Fruit fly (Drosophila melanogaster): ENCODE data around the gene CG7299.

Gene CG7299

dm6 chr2L:10694053-10694618 is 9.9 kb upstream of the CG7299 start, which contains the start of gene CG17108:
TSS of gene CG17108 (minus strand) at chr2L:10694103.
- TF ChIP-seq eve (GFP tag; optimal IDR thresholded peaks at IDR 0.05) (no peak), CG4328 (GFP tag; optimal IDR thresholded peaks at IDR 0.05) (no peak), CG1233 (GFP tag; optimal IDR thresholded peaks at IDR 0.05) (no peak), CG11456 (GFP tag; IDR thresholded peaks at IDR 0.05) (no peak), CG14014 (GFP tag; IDR thresholded peaks at IDR 0.05) (no peak), abd-A (tag; optimal IDR thresholded peaks at IDR 0.05) (no peak), CG6254 (GFP tag; optimal IDR thresholded peaks at IDR 0.05) (no peak), CG10959 (GFP tag; IDR thresholded peaks at IDR 0.05) (no peak), peb (GFP tag; IDR thresholded peaks at IDR 0.05) (no peak), Six4 (GFP tag; optimal IDR thresholded peaks at IDR 0.05) (no peak)

- TF ChIP-seq CG10431 (GFP tag; optimal IDR thresholded peaks at IDR 0.05) (no peak), Hr39 (optimal IDR thresholded peaks at IDR 0.05) (peak; percentile 74)
Observed at dm6 chr2L:10693018-10693417, 8.8 kb upstream of the CG7299 start.

dm6 chr2L:10689221-10690034 is 5.2 kb upstream of the CG7299 start, which contains the start of gene CG7294:
TSS of gene CG7294 (minus strand) at chr2L:10689271.
- no peak for TF ChIP-seq p53 (GFP tag; optimal IDR thresholded peaks at IDR 0.05)
- TF ChIP-seq CG13894 (tag; optimal IDR thresholded peaks at IDR 0.05), result peak; percentile 38
- TF ChIP-seq pan (optimal IDR thresholded peaks at IDR 0.05), result no peak
- TF ChIP-seq pan (GFP tag; optimal IDR thresholded peaks at IDR 0.05 in 1 of 2, IDR thresholded peaks at IDR 0.05 in 1 of 2), result no peak
- peak; percentile 63 for TF ChIP-seq CG2712 (tag; optimal IDR thresholded peaks at IDR 0.05)
- peak; percentile 84 for TF ChIP-seq sd (tag; optimal IDR thresholded peaks at IDR 0.05)
- no peak for TF ChIP-seq sna (GFP tag; IDR thresholded peaks at IDR 0.05; ENCODE audit: partially characterized antibody)
- no peak for TF ChIP-seq dm (GFP tag; optimal IDR thresholded peaks at IDR 0.05)
- TF ChIP-seq Hr3 (GFP tag; optimal IDR thresholded peaks at IDR 0.05), result no peak
- TF ChIP-seq ac (GFP tag; optimal IDR thresholded peaks at IDR 0.05), result no peak
- no peak for TF ChIP-seq her (GFP tag; optimal IDR thresholded peaks at IDR 0.05)
- TF ChIP-seq HLH54F (GFP tag; optimal IDR thresholded peaks at IDR 0.05), result no peak
- no peak for TF ChIP-seq peb (GFP tag; IDR thresholded peaks at IDR 0.05)
- TF ChIP-seq hth (optimal IDR thresholded peaks at IDR 0.05), result no peak
- TF ChIP-seq CG42726 (GFP tag; IDR thresholded peaks at IDR 0.05; ENCODE audit: partially characterized antibody), result no peak
- no peak for TF ChIP-seq Dip2 (GFP tag; IDR thresholded peaks at IDR 0.05)
- TF ChIP-seq CG34376 (GFP tag; optimal IDR thresholded peaks at IDR 0.05), result no peak
- TF ChIP-seq phol (tag; optimal IDR thresholded peaks at IDR 0.05), result peak; percentile 38
- no peak for TF ChIP-seq CG3163 (GFP tag; optimal IDR thresholded peaks at IDR 0.05)
- no peak for TF ChIP-seq wdn (GFP tag; IDR thresholded peaks at IDR 0.05)
- no peak for TF ChIP-seq Atf6 (GFP tag; IDR thresholded peaks at IDR 0.05)
- no peak for TF ChIP-seq CG8388 (GFP tag; optimal IDR thresholded peaks at IDR 0.05)
- TF ChIP-seq C15 (GFP tag; IDR thresholded peaks at IDR 0.05), result no peak
- TF ChIP-seq CG1647 (GFP tag; optimal IDR thresholded peaks at IDR 0.05), result no peak
- TF ChIP-seq CG11504 (tag; optimal IDR thresholded peaks at IDR 0.05), result peak; percentile 60
- peak; percentile 72 for TF ChIP-seq CG18262 (tag; optimal IDR thresholded peaks at IDR 0.05)
- TF ChIP-seq CG2129 (GFP tag; IDR thresholded peaks at IDR 0.05; ENCODE audit: partially characterized antibody), result no peak
- TF ChIP-seq gsb-n (tag; optimal IDR thresholded peaks at IDR 0.05), result peak; percentile 11
- no peak for TF ChIP-seq MTF-1 (GFP tag; optimal IDR thresholded peaks at IDR 0.05; ENCODE audit: borderline replicate concordance)
- no peak for TF ChIP-seq CG14014 (GFP tag; IDR thresholded peaks at IDR 0.05)
- no peak for TF ChIP-seq hkb (optimal IDR thresholded peaks at IDR 0.05)
- no peak for TF ChIP-seq hkb (GFP tag; IDR thresholded peaks at IDR 0.05)
- peak; percentile 56 for TF ChIP-seq dmrt11E (tag; optimal IDR thresholded peaks at IDR 0.05)
- TF ChIP-seq CG11247 (GFP tag; IDR thresholded peaks at IDR 0.05), result no peak
- no peak for TF ChIP-seq CG8944 (GFP tag; optimal IDR thresholded peaks at IDR 0.05)
- peak; percentile 63 for TF ChIP-seq CG31441 (GFP tag; IDR thresholded peaks at IDR 0.05)
- TF ChIP-seq Xrp1 (GFP tag; IDR thresholded peaks at IDR 0.05), result no peak; the same call in 1 of the 2 replicates

Measured in whole organism, embryonic.